Fruit fly (Drosophila melanogaster): ENCODE measurements around the gene Vha68-2.

The Vha68-2 gene

DNA sequence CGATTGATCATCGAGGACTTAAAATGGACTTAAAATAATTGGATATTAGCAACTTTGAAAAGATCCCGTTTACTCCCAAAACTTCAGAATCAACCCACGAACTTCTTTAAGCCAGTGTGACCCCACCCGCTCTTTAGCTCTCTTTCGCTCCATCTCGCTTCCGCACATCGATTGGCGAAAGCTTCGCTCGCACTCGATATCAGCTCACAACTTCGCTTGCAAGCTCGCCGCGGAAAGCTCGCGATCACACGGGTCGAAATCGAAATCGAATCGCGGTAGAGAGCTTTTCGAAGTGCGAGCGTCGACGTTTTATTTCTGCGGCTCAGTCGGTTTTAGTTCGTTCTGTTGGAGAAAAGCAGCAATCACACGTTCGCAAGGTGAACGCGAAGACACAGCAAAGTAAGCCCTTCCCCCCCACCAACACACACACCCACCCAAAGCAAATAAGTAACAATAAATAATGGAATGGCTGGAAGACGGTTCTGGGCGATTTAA is at the start of gene Vha68-2:
TSS of gene Vha68-2 (plus strand) at position 278 of the 495 bp plus-strand sequence.
- no peak for TF ChIP-seq D19A (tag; optimal IDR thresholded peaks at IDR 0.05)
- TF ChIP-seq amos (GFP tag; IDR thresholded peaks at IDR 0.05; ENCODE audit: partially characterized antibody): peak; percentile 54; the same call in 1 of the 2 replicates
- no peak for TF ChIP-seq CG4424 (GFP tag; optimal IDR thresholded peaks at IDR 0.05)
- no peak for TF ChIP-seq bowl (GFP tag; IDR thresholded peaks at IDR 0.05)
- peak; percentile 26; the same call in 1 of the 2 replicates for TF ChIP-seq inv (GFP tag; IDR thresholded peaks at IDR 0.05; ENCODE audit: partially characterized antibody)
- no peak for TF ChIP-seq toy (GFP tag; IDR thresholded peaks at IDR 0.05)
- no peak for TF ChIP-seq CG14860 (GFP tag; IDR thresholded peaks at IDR 0.05; ENCODE audit: partially characterized antibody)
- no peak for TF ChIP-seq CG1792 (GFP tag; optimal IDR thresholded peaks at IDR 0.05)
- no peak for TF ChIP-seq wor (GFP tag; IDR thresholded peaks at IDR 0.05)
- no peak for TF ChIP-seq trem (tag; optimal IDR thresholded peaks at IDR 0.05)
- 0 out of 2 replicates have a peak, but pooled peaks have one; percentile 49 for TF ChIP-seq chm (GFP tag; IDR thresholded peaks at IDR 0.05)
- TF ChIP-seq scrt (GFP tag; optimal IDR thresholded peaks at IDR 0.05): peak; percentile 29
- TF ChIP-seq CG12236 (GFP tag; optimal IDR thresholded peaks at IDR 0.05): peak; percentile 17
- no peak for TF ChIP-seq chinmo (GFP tag; IDR thresholded peaks at IDR 0.05; ENCODE audit: partially characterized antibody)
- peak; percentile 23 for TF ChIP-seq crc (GFP tag; optimal IDR thresholded peaks at IDR 0.05)
- TF ChIP-seq BtbVII (GFP tag; optimal IDR thresholded peaks at IDR 0.05): no peak
- TF ChIP-seq Rx (GFP tag; IDR thresholded peaks at IDR 0.05): no peak
- TF ChIP-seq disco-r (GFP tag; optimal IDR thresholded peaks at IDR 0.05): peak; percentile 43
- TF ChIP-seq GATAe (GFP tag; conservative IDR thresholded peaks at IDR 0.05): no peak
- TF ChIP-seq vnd (GFP tag; IDR thresholded peaks at IDR 0.05; ENCODE audit: partially characterized antibody): peak; percentile 62
- no peak for TF ChIP-seq CG2129 (GFP tag; IDR thresholded peaks at IDR 0.05; ENCODE audit: partially characterized antibody)
- TF ChIP-seq kni (GFP tag; optimal IDR thresholded peaks at IDR 0.05): no peak
- no peak for TF ChIP-seq al (GFP tag; IDR thresholded peaks at IDR 0.05)
- TF ChIP-seq CG8924 (tag; optimal IDR thresholded peaks at IDR 0.05): no peak
- TF ChIP-seq gfzf (GFP tag; optimal IDR thresholded peaks at IDR 0.05): peak; percentile 50
- no peak for TF ChIP-seq Dip2 (GFP tag; IDR thresholded peaks at IDR 0.05)
- no peak for TF ChIP-seq jigr1 (GFP tag; IDR thresholded peaks at IDR 0.05)
- no peak for TF ChIP-seq zf30C (GFP tag; optimal IDR thresholded peaks at IDR 0.05)
- TF ChIP-seq gsb (GFP tag; IDR thresholded peaks at IDR 0.05): no peak
- TF ChIP-seq onecut (GFP tag; IDR thresholded peaks at IDR 0.05): peak; percentile 68
- no peak for TF ChIP-seq CG10267 (tag; optimal IDR thresholded peaks at IDR 0.05)
- TF ChIP-seq CG4707 (GFP tag; optimal IDR thresholded peaks at IDR 0.05): peak; percentile 73
- peak; percentile 25 for TF ChIP-seq CG12071 (GFP tag; optimal IDR thresholded peaks at IDR 0.05)
- no peak for TF ChIP-seq Aef1 (GFP tag; IDR thresholded peaks at IDR 0.05)
- peak; percentile 71 for TF ChIP-seq CG3847 (GFP tag; IDR thresholded peaks at IDR 0.05)
- peak; percentile 44; the same call in 1 of the 2 replicates for TF ChIP-seq ssp (GFP tag; IDR thresholded peaks at IDR 0.05)
- TF ChIP-seq Doc2 (GFP tag; IDR thresholded peaks at IDR 0.05): no peak
- no peak for TF ChIP-seq ash1 (GFP tag; optimal IDR thresholded peaks at IDR 0.05)
- TF ChIP-seq CG8944 (GFP tag; optimal IDR thresholded peaks at IDR 0.05): peak; percentile 51
- no peak for TF ChIP-seq ttk (GFP tag; IDR thresholded peaks at IDR 0.05)
- no peak for TF ChIP-seq CG30020 (tag; optimal IDR thresholded peaks at IDR 0.05)
- no peak for TF ChIP-seq CG32767 (GFP tag; IDR thresholded peaks at IDR 0.05)
- TF ChIP-seq Bteb2 (GFP tag; optimal IDR thresholded peaks at IDR 0.05): peak; percentile 50
- peak; percentile 57 for TF ChIP-seq CG12769 (tag; optimal IDR thresholded peaks at IDR 0.05)
- TF ChIP-seq row (GFP tag; IDR thresholded peaks at IDR 0.05): peak; percentile 88
- TF ChIP-seq ftz-f1 (GFP tag; optimal IDR thresholded peaks at IDR 0.05): peak; percentile 4
- peak; percentile 75 for TF ChIP-seq schlank (tag; optimal IDR thresholded peaks at IDR 0.05)
- TF ChIP-seq CG2678 (tag; optimal IDR thresholded peaks at IDR 0.05): peak; percentile 11
- peak; percentile 67; the same call in 2 of the 3 replicates for TF ChIP-seq dysf (GFP tag; IDR thresholded peaks at IDR 0.05)
- no peak for TF ChIP-seq CG3995 (GFP tag; optimal IDR thresholded peaks at IDR 0.05)
- TF ChIP-seq NFAT (GFP tag; IDR thresholded peaks at IDR 0.05): 0 out of 2 replicates have a peak, but pooled peaks have one; percentile 34

Measured in whole organism, embryonic.